Worm (Caenorhabditis elegans) whole organism, mixed stage, embryonic: ENCODE data around the gene srsy-1.

Experiments used
- M03D4.4 ChIP-seq: sonication (generic microtip); optimal IDR thresholded peaks from 2 replicates; lab custom pipeline; 2017; ENCODE audit warnings: mild to moderate bottlenecking, missing genetic modification characterization, missing compliant biosample characterization
- bed-3 ChIP-seq: fragments of 200-800 bp; sonication (Bioruptor generic); optimal IDR thresholded peaks from 3 replicates; lab custom pipeline; 2018; ENCODE audit warnings: mild to moderate bottlenecking, missing genetic modification characterization, moderate library complexity, missing compliant biosample characterization
- blmp-1 ChIP-seq: fragments of 150-350 bp; optimal IDR thresholded peaks from 2 replicates; lab custom pipeline; 2014; ENCODE audit warnings: missing biosample characterization, missing genetic modification characterization
- ceh-43 ChIP-seq: fragments of 200-800 bp; sonication (Bioruptor generic); optimal IDR thresholded peaks from 2 replicates; lab custom pipeline; 2018; ENCODE audit warnings: mild to moderate bottlenecking, missing genetic modification characterization, moderate library complexity, missing compliant biosample characterization
- ceh-83 ChIP-seq: fragments of 200-800 bp; sonication (Bioruptor generic); optimal IDR thresholded peaks from 2 replicates; lab custom pipeline; 2018; ENCODE audit warnings: mild to moderate bottlenecking, missing genetic modification characterization, missing compliant biosample characterization
- ces-1 ChIP-seq: fragments of 150-350 bp; optimal IDR thresholded peaks from 2 replicates; lab custom pipeline; 2014; ENCODE audit warnings: missing biosample characterization, missing genetic modification reagents, missing genetic modification characterization
- cnd-1 ChIP-seq: fragments of 200-800 bp; sonication (Bioruptor generic); optimal IDR thresholded peaks from 2 replicates; lab custom pipeline; 2018; ENCODE audit warnings: mild to moderate bottlenecking, missing genetic modification characterization, missing compliant biosample characterization
- drap-1 ChIP-seq: fragments of 200-800 bp; sonication (Bioruptor generic); optimal IDR thresholded peaks from 3 replicates; lab custom pipeline; 2018; ENCODE audit warnings: mild to moderate bottlenecking, missing genetic modification characterization, missing compliant biosample characterization
- elt-3 ChIP-seq: fragments of 150-350 bp; optimal IDR thresholded peaks from 2 replicates; lab custom pipeline; 2014; ENCODE audit warnings: missing biosample characterization, missing genetic modification characterization
- flh-1 ChIP-seq: fragments of 200-800 bp; sonication (Bioruptor generic); optimal IDR thresholded peaks from 2 replicates; lab custom pipeline; 2018; ENCODE audit warnings: mild to moderate bottlenecking, missing genetic modification characterization, moderate library complexity, missing compliant biosample characterization
- ham-2 ChIP-seq: fragments of 200-800 bp; sonication (Bioruptor generic); optimal IDR thresholded peaks from 2 replicates; lab custom pipeline; 2018; ENCODE audit warnings: mild to moderate bottlenecking, missing genetic modification characterization, missing compliant biosample characterization
- hlh-1 ChIP-seq: fragments of 150-350 bp; optimal IDR thresholded peaks from 2 replicates; lab custom pipeline; 2014; ENCODE audit warnings: missing biosample characterization, missing genetic modification reagents, missing genetic modification characterization
- lin-13 ChIP-seq: fragments of 150-350 bp; optimal IDR thresholded peaks from 2 replicates; lab custom pipeline; 2014; ENCODE audit warnings: missing biosample characterization, missing genetic modification characterization
- lin-32 ChIP-seq: fragments of 200-800 bp; sonication (Bioruptor generic); optimal IDR thresholded peaks from 2 replicates; lab custom pipeline; 2018; ENCODE audit warnings: mild to moderate bottlenecking, missing genetic modification characterization, missing compliant biosample characterization
- lsy-2 ChIP-seq: fragments of 150-350 bp; optimal IDR thresholded peaks from 2 replicates; lab custom pipeline; 2014; ENCODE audit warnings: missing biosample characterization, missing genetic modification characterization
- mep-1 ChIP-seq: fragments of 150-350 bp; optimal IDR thresholded peaks from 2 replicates; lab custom pipeline; 2017; ENCODE audit warnings: missing biosample characterization, missing genetic modification reagents, missing genetic modification characterization, inconsistent platforms
- mls-2 ChIP-seq: sonication (generic microtip); optimal IDR thresholded peaks from 2 replicates; lab custom pipeline; 2016; ENCODE audit warnings: mild to moderate bottlenecking, missing genetic modification characterization, moderate library complexity, missing compliant biosample characterization
- nhr-12 ChIP-seq: fragments of 150-350 bp; optimal IDR thresholded peaks from 2 replicates; lab custom pipeline; 2014; ENCODE audit warnings: missing biosample characterization, missing genetic modification characterization
- nhr-237 ChIP-seq: fragments of 150-350 bp; optimal IDR thresholded peaks from 2 replicates; lab custom pipeline; 2014; ENCODE audit warnings: missing biosample characterization, missing genetic modification characterization
- nhr-28 ChIP-seq: fragments of 150-350 bp; optimal IDR thresholded peaks from 2 replicates; lab custom pipeline; 2014; ENCODE audit warnings: missing biosample characterization, missing genetic modification characterization
- nhr-76 ChIP-seq: sonication (generic microtip); optimal IDR thresholded peaks from 2 replicates; lab custom pipeline; 2017; ENCODE audit warnings: missing biosample characterization, missing genetic modification characterization
- sem-2 ChIP-seq: fragments of 200-800 bp; sonication (Bioruptor generic); optimal IDR thresholded peaks from 2 replicates; lab custom pipeline; 2018; ENCODE audit warnings: mild to moderate bottlenecking, missing genetic modification characterization, missing compliant biosample characterization
- snpc-4 ChIP-seq: fragments of 150-350 bp; optimal IDR thresholded peaks from 2 replicates; lab custom pipeline; 2014; ENCODE audit warnings: missing biosample characterization, missing genetic modification characterization
- sptf-1 ChIP-seq: sonication (generic microtip); optimal IDR thresholded peaks from 2 replicates; lab custom pipeline; 2017; ENCODE audit warnings: mild to moderate bottlenecking, missing genetic modification characterization, moderate library complexity, missing compliant biosample characterization
- tbx-8 ChIP-seq: fragments of 200-800 bp; sonication (Bioruptor generic); optimal IDR thresholded peaks from 2 replicates; lab custom pipeline; 2018; ENCODE audit warnings: mild to moderate bottlenecking, missing genetic modification characterization, moderate library complexity, missing compliant biosample characterization
- unc-120 ChIP-seq: sonication (generic microtip); optimal IDR thresholded peaks from 2 replicates; lab custom pipeline; 2017; ENCODE audit warnings: missing genetic modification characterization, missing compliant biosample characterization; ENCODE audit not compliant: poor library complexity, severe bottlenecking
- unc-39 ChIP-seq: fragments of 150-350 bp; optimal IDR thresholded peaks from 2 replicates; lab custom pipeline; 2014; ENCODE audit warnings: missing biosample characterization, missing genetic modification characterization
- unc-62 ChIP-seq: fragments of 150-350 bp; optimal IDR thresholded peaks from 2 replicates; lab custom pipeline; 2014; ENCODE audit warnings: missing biosample characterization, missing genetic modification reagents, missing genetic modification characterization
- zip-8 ChIP-seq: fragments of 150-350 bp; optimal IDR thresholded peaks from 2 replicates; lab custom pipeline; 2014; ENCODE audit warnings: missing biosample characterization, missing genetic modification characterization
- ztf-11 ChIP-seq: fragments of 150-350 bp; optimal IDR thresholded peaks from 2 replicates; lab custom pipeline; 2014; ENCODE audit warnings: missing biosample characterization, missing genetic modification characterization

srsy-1 gene

ce11 chrII:5115733-5116132 is at the start of gene srsy-1:
Gene srsy-1 (plus strand): TSS chrII:5116033.
- TF ChIP-seq ceh-83 (GFP tag; lab: Kevin White, UChicago), result no peak

- TF ChIP-seq ztf-11 (tag; lab: Kevin White, UChicago) (no peak), drap-1 (no peak), lin-13 (tag; lab: Kevin White, UChicago) (no peak), ham-2 (no peak), unc-62 (GFP tag; lab: Kevin White, UChicago) (no peak), unc-39 (tag; lab: Kevin White, UChicago) (no peak), nhr-76 (no peak), nhr-12 (no peak), cnd-1 (tag; lab: Kevin White, UChicago) (no peak), mls-2 (tag; lab: Kevin White, UChicago) (no peak), unc-120 (tag; lab: Kevin White, UChicago) (no peak), nhr-28 (tag; lab: Kevin White, UChicago) (no peak), mep-1 (no peak), flh-1 (GFP tag; lab: Kevin White, UChicago) (no peak), lsy-2 (no peak), ces-1 (GFP tag; lab: Kevin White, UChicago) (no peak), sem-2 (no peak), M03D4.4 (tag; lab: Kevin White, UChicago) (no peak), bed-3 (GFP tag; lab: Kevin White, UChicago) (no peak)
Measured at ce11 chrII:5066967-5067366, 48.9 kb upstream of the srsy-1 start.

ce11 chrII:5067927-5068326 is 47.9 kb upstream of the srsy-1 start, which contains the start of gene C27A2.8:
Gene C27A2.8 (minus strand): TSS chrII:5068043.
- TF ChIP-seq nhr-76 (no peak), unc-62 (GFP tag; lab: Kevin White, UChicago) (no peak), nhr-12 (no peak)

ce11 chrII:5069525-5069924 is 46.3 kb upstream of the srsy-1 start, which contains the start of gene idpb-2:
Gene idpb-2 (minus strand): TSS chrII:5069625.
- TF ChIP-seq tbx-8 (GFP tag; lab: Kevin White, UChicago) (no peak), bed-3 (GFP tag; lab: Kevin White, UChicago) (no peak), elt-3 (tag; lab: Kevin White, UChicago) (no peak), ceh-43 (no peak)

ce11 chrII:5071265-5071664 is 44.6 kb upstream of the srsy-1 start, which contains the start of gene C27A2.7:
Gene C27A2.7 (minus strand): TSS chrII:5071365.
- TF ChIP-seq nhr-237 (no peak), lsy-2 (no peak), hlh-1 (tag; lab: Kevin White, UChicago) (no peak), flh-1 (GFP tag; lab: Kevin White, UChicago) (no peak), sptf-1 (tag; lab: Kevin White, UChicago) (no peak), zip-8 (no peak), sem-2 (no peak), unc-39 (tag; lab: Kevin White, UChicago) (no peak), blmp-1 (tag; lab: Kevin White, UChicago) (no peak), M03D4.4 (tag; lab: Kevin White, UChicago) (no peak), tbx-8 (GFP tag; lab: Kevin White, UChicago) (no peak), unc-120 (tag; lab: Kevin White, UChicago) (no peak), snpc-4 (no peak), mls-2 (tag; lab: Kevin White, UChicago) (no peak), ces-1 (GFP tag; lab: Kevin White, UChicago) (no peak), lin-32 (GFP tag; lab: Kevin White, UChicago) (no peak), lin-13 (tag; lab: Kevin White, UChicago) (no peak), cnd-1 (tag; lab: Kevin White, UChicago) (no peak)
